Worm (Caenorhabditis elegans): ENCODE measurements around the gene rbm-39.
"Not testable (repeated sequence)": the region's sequence is repeated elsewhere in the genome, so short reads cannot be mapped to it uniquely, and the experiment has no call there.

rbm-39 gene

DNA sequence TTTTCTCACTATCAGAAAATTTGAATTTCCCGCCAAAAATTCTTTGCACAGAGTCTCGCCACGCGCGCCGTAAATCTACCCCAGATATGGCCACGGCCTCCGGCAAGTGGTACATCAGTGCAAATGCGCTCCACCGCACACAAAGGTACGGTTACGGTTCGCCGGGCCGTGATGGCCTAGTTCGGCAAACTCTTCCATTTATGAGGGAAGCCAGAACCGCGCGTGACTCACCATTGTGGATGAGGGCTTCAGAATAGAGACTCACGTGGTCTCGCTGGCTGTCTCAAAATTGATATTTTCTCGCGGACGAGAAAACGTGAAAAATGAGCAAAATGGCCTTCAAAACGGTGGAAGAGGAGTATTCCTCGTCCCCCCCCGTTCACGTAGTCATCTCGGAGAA lies 7.4 kb downstream of the rbm-39 start:
- TF ChIP-seq ref-1 (GFP tag; conservative IDR thresholded peaks at IDR 0.05) = no peak
- TF ChIP-seq ztf-29 (GFP tag; IDR thresholded peaks at IDR 0.05) = no peak
- no peak for TF ChIP-seq med-1 (GFP tag; optimal IDR thresholded peaks at IDR 0.05; ENCODE audit: insufficient read depth)
- TF ChIP-seq klf-2 (GFP tag; conservative IDR thresholded peaks at IDR 0.05) = no peak
- no peak for TF ChIP-seq T22C8.4 (GFP tag; IDR thresholded peaks at IDR 0.05)
- TF ChIP-seq flt-1 (GFP tag; IDR thresholded peaks at IDR 0.05) = no peak
- no peak for TF ChIP-seq cog-1 (tag; optimal IDR thresholded peaks at IDR 0.05)
- TF ChIP-seq tab-1 (GFP tag; IDR thresholded peaks at IDR 0.05) = no peak
- TF ChIP-seq ztf-23 (GFP tag; IDR thresholded peaks at IDR 0.05) = no peak

DNA sequence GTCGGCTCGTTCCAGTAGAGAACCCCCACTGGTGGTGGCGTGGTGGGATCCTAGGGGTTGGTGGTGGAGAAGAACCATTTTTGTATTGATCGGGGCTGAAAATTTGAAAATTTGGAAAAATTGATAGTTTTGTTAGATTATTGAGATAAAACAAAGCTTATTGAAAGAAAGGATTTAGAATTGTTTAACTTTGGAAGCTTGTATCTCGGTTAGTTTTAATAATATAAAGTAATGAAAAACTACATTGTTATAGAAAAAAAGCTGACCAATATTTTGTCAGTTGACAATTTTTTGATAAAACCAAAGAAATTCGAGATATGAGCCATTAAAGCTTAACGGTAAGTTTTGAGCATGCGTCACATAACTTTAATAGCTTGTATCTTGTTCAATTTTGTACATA lies 17.5 kb downstream of the rbm-39 start, which contains the start of gene abhd-14:
TSS of gene abhd-14 (minus strand) at position 101 of the 400 bp plus-strand sequence.
- no peak for TF ChIP-seq flt-1 (GFP tag; IDR thresholded peaks at IDR 0.05)
- TF ChIP-seq klf-2 (GFP tag; conservative IDR thresholded peaks at IDR 0.05) = no peak
- TF ChIP-seq tab-1 (GFP tag; IDR thresholded peaks at IDR 0.05) = no peak
- no peak for TF ChIP-seq med-1 (GFP tag; optimal IDR thresholded peaks at IDR 0.05; ENCODE audit: insufficient read depth)
- TF ChIP-seq ztf-23 (GFP tag; IDR thresholded peaks at IDR 0.05) = no peak
- no peak for TF ChIP-seq cog-1 (tag; optimal IDR thresholded peaks at IDR 0.05)
- no peak for TF ChIP-seq ztf-29 (GFP tag; IDR thresholded peaks at IDR 0.05)
- no peak for TF ChIP-seq ref-1 (GFP tag; conservative IDR thresholded peaks at IDR 0.05)
- TF ChIP-seq T22C8.4 (GFP tag; IDR thresholded peaks at IDR 0.05) = no peak

- TF ChIP-seq cog-1 (tag; optimal IDR thresholded peaks at IDR 0.05) = no peak
- no peak for TF ChIP-seq T22C8.4 (GFP tag; IDR thresholded peaks at IDR 0.05)
- TF ChIP-seq klf-2 (GFP tag; conservative IDR thresholded peaks at IDR 0.05) = no peak
- no peak for TF ChIP-seq tab-1 (GFP tag; IDR thresholded peaks at IDR 0.05)
- no peak for TF ChIP-seq ztf-23 (GFP tag; IDR thresholded peaks at IDR 0.05)
- TF ChIP-seq med-1 (GFP tag; optimal IDR thresholded peaks at IDR 0.05; ENCODE audit: insufficient read depth) = no peak
- no peak for TF ChIP-seq flt-1 (GFP tag; IDR thresholded peaks at IDR 0.05)
- TF ChIP-seq ztf-29 (GFP tag; IDR thresholded peaks at IDR 0.05) = no peak
- no peak for TF ChIP-seq ref-1 (GFP tag; conservative IDR thresholded peaks at IDR 0.05)
These were observed 22.7 kb downstream of the rbm-39 start for ce11 chrIV:1035108-1035507.

- TF ChIP-seq T22C8.4 (GFP tag; IDR thresholded peaks at IDR 0.05) (no peak), ztf-29 (GFP tag; IDR thresholded peaks at IDR 0.05) (no peak)
These were observed 26.1 kb downstream of the rbm-39 start for ce11 chrIV:1038516-1038915.

ce11 chrIV:1040537-1040936 lies 28.1 kb downstream of the rbm-39 start:
- TF ChIP-seq T22C8.4 (GFP tag; IDR thresholded peaks at IDR 0.05) (no peak), med-1 (GFP tag; optimal IDR thresholded peaks at IDR 0.05; ENCODE audit: insufficient read depth) (no peak), ztf-29 (GFP tag; IDR thresholded peaks at IDR 0.05) (no peak), ref-1 (GFP tag; conservative IDR thresholded peaks at IDR 0.05) (no peak), klf-2 (GFP tag; conservative IDR thresholded peaks at IDR 0.05) (no peak), cog-1 (tag; optimal IDR thresholded peaks at IDR 0.05) (no peak), ztf-23 (GFP tag; IDR thresholded peaks at IDR 0.05) (no peak)

ce11 chrIV:1044287-1044686 lies 31.9 kb downstream of the rbm-39 start, which contains the start of gene Y55F3AM.11:
Y55F3AM.11 (minus strand) TSS chrIV:1044387.
- TF ChIP-seq cog-1 (tag; optimal IDR thresholded peaks at IDR 0.05) (no peak), T22C8.4 (GFP tag; IDR thresholded peaks at IDR 0.05) (no peak), ztf-29 (GFP tag; IDR thresholded peaks at IDR 0.05) (no peak), ztf-23 (GFP tag; IDR thresholded peaks at IDR 0.05) (no peak), ref-1 (GFP tag; conservative IDR thresholded peaks at IDR 0.05) (no peak), tab-1 (GFP tag; IDR thresholded peaks at IDR 0.05) (no peak), flt-1 (GFP tag; IDR thresholded peaks at IDR 0.05) (no peak), med-1 (GFP tag; optimal IDR thresholded peaks at IDR 0.05; ENCODE audit: insufficient read depth) (no peak)

DNA sequence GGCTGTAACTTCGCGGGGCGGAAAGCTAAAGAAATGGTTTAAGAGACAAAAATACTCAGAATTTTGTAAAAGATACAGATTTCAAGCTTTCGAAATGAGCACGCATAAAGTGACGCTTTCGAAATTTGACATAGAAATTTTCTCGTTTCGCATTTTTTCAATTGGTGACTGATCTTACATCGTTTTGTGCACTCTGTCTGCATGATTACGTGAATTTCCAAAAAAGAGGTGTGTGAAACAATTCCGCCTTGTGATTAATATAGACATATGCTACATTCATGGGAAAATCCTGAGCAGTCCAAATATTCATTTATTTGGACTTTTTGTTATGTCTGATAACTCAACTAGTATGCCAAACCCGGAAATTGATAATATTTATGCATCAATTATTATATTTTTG lies 33.3 kb downstream of the rbm-39 start, which contains the start of gene srx-12:
TSS of gene srx-12 (plus strand) at position 301 of the 400 bp plus-strand sequence.
- no peak for TF ChIP-seq tab-1 (GFP tag; IDR thresholded peaks at IDR 0.05)

- TF ChIP-seq ztf-29 (GFP tag; IDR thresholded peaks at IDR 0.05) (no peak), T22C8.4 (GFP tag; IDR thresholded peaks at IDR 0.05) (peak; percentile 43; the same call in 1 of the 2 replicates), tab-1 (GFP tag; IDR thresholded peaks at IDR 0.05) (no peak)
These were observed 34.6 kb downstream of the rbm-39 start for ce11 chrIV:1046996-1047395.

DNA sequence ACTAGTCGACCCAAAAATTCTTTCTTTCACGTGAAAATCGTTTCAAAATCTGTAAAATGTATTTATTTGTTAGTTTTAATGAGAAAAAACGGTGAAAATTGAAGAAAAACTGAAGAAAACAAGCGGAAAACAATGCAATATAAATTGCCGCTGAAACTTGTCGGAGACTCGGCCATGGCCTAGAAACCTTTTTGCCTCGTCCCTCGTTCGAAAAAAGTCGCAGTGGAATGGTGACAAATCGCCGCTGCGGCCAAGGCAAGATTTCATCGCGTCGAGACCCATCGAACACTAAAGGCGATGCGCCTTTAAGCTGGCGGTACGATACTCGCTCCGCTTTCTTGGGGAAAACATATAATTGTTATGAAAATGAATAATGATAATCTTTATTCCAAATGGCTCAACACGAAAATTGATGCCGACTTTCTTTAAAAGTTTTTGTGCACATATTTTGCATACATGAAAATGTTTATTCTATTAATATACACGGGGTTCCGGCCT lies 39.3 kb downstream of the rbm-39 start, which contains the start of gene Y55F3AM.21:
TSS of gene Y55F3AM.21 (minus strand) at position 51 of the 498 bp plus-strand sequence.
- TF ChIP-seq ztf-29, flt-1, tab-1 (GFP tag; IDR thresholded peaks at IDR 0.05): not testable (repeated sequence)

- no peak for TF ChIP-seq klf-2 (GFP tag; conservative IDR thresholded peaks at IDR 0.05)
- TF ChIP-seq flt-1 (GFP tag; IDR thresholded peaks at IDR 0.05) = no peak
- no peak for TF ChIP-seq tab-1 (GFP tag; IDR thresholded peaks at IDR 0.05)
- TF ChIP-seq ztf-29 (GFP tag; IDR thresholded peaks at IDR 0.05) = no peak
- TF ChIP-seq ztf-23 (GFP tag; IDR thresholded peaks at IDR 0.05) = no peak
- no peak for TF ChIP-seq T22C8.4 (GFP tag; IDR thresholded peaks at IDR 0.05)
- no peak for TF ChIP-seq ref-1 (GFP tag; conservative IDR thresholded peaks at IDR 0.05)
- no peak for TF ChIP-seq cog-1 (tag; optimal IDR thresholded peaks at IDR 0.05)
- TF ChIP-seq med-1 (GFP tag; optimal IDR thresholded peaks at IDR 0.05; ENCODE audit: insufficient read depth) = no peak
These were observed 41.6 kb downstream of the rbm-39 start for ce11 chrIV:1053989-1054388.

- TF ChIP-seq cog-1 (tag; optimal IDR thresholded peaks at IDR 0.05) (no peak), ref-1 (GFP tag; conservative IDR thresholded peaks at IDR 0.05) (no peak), tab-1 (GFP tag; IDR thresholded peaks at IDR 0.05) (no peak), med-1 (GFP tag; optimal IDR thresholded peaks at IDR 0.05; ENCODE audit: insufficient read depth) (no peak), flt-1 (GFP tag; IDR thresholded peaks at IDR 0.05) (no peak), klf-2 (GFP tag; conservative IDR thresholded peaks at IDR 0.05) (no peak)
These were observed 42.3 kb downstream of the rbm-39 start, which contains the start of gene dcap-1 for ce11 chrIV:1054736-1055135. dcap-1 (minus strand) TSS chrIV:1054794.

Data from whole organism, midembryonic.